Fruit fly (Drosophila melanogaster) whole organism, embryonic: Measurements from ENCODE around the gene qjt.

ENCODE experiments used
- BtbVII ChIP-seq: fragments of 200-800 bp; sonication (Bioruptor generic); optimal IDR thresholded peaks from 3 replicates; lab custom pipeline; 2017; ENCODE audit warnings: missing biosample characterization, mild to moderate bottlenecking, missing genetic modification characterization
- CG10654 ChIP-seq: fragments of 200-800 bp; sonication (Bioruptor generic); optimal IDR thresholded peaks from 2 replicates; lab custom pipeline; 2016; ENCODE audit warnings: missing biosample characterization, missing genetic modification characterization
- CG11504 ChIP-seq: fragments of 200-800 bp; sonication (Bioruptor generic); optimal IDR thresholded peaks from 3 replicates; lab custom pipeline; 2019; ENCODE audit warnings: missing biosample characterization, mild to moderate bottlenecking, missing genetic modification characterization, moderate library complexity
- CG13775 ChIP-seq: fragments of 200-800 bp; sonication (Bioruptor generic); optimal IDR thresholded peaks from 3 replicates; lab custom pipeline; 2017; ENCODE audit warnings: missing biosample characterization, mild to moderate bottlenecking, missing genetic modification characterization
- CG14860 ChIP-seq: fragments of 200-800 bp; sonication (Bioruptor generic); IDR thresholded peaks from 3 replicates; pipeline ENCODE4 v1.3.6; 2022; ENCODE audit warnings: missing biosample characterization, missing genetic modification characterization; ENCODE audit not compliant: partially characterized antibody
- CG16863 ChIP-seq: fragments of 200-800 bp; sonication (Bioruptor generic); optimal IDR thresholded peaks from 3 replicates; lab custom pipeline; 2016; ENCODE audit warnings: missing biosample characterization, missing genetic modification characterization
- CG18599 ChIP-seq: fragments of 200-800 bp; sonication (Bioruptor generic); optimal IDR thresholded peaks from 3 replicates; lab custom pipeline; 2017; ENCODE audit warnings: missing biosample characterization, missing genetic modification characterization, mild to moderate bottlenecking, moderate library complexity, missing genetic modification reagents
- CG18619 ChIP-seq: fragments of 200-800 bp; sonication (Bioruptor generic); optimal IDR thresholded peaks from 3 replicates; lab custom pipeline; 2017; ENCODE audit warnings: missing biosample characterization, mild to moderate bottlenecking, missing genetic modification characterization
- CG2129 ChIP-seq: fragments of 200-800 bp; sonication (Bioruptor generic); IDR thresholded peaks from 2 replicates; pipeline ENCODE4 v1.3.6; 2022; ENCODE audit warnings: missing biosample characterization, missing genetic modification characterization; ENCODE audit not compliant: partially characterized antibody
- CG31224 ChIP-seq: fragments of 200-800 bp; sonication (Bioruptor generic); IDR thresholded peaks from 2 replicates; pipeline ENCODE4 v1.3.6; 2022; ENCODE audit warnings: missing biosample characterization, missing genetic modification characterization
- CG7271 ChIP-seq: fragments of 200-800 bp; sonication (Bioruptor generic); optimal IDR thresholded peaks from 2 replicates; lab custom pipeline; 2018; ENCODE audit warnings: missing biosample characterization, mild to moderate bottlenecking, missing genetic modification characterization, moderate library complexity
- CG8281 ChIP-seq: fragments of 200-800 bp; sonication (Bioruptor generic); optimal IDR thresholded peaks from 2 replicates; lab custom pipeline; 2018; ENCODE audit warnings: missing biosample characterization, mild to moderate bottlenecking, missing genetic modification characterization, moderate library complexity
- CG9797 ChIP-seq: fragments of 200-800 bp; sonication (Bioruptor generic); optimal IDR thresholded peaks from 3 replicates; lab custom pipeline; 2018; ENCODE audit warnings: missing biosample characterization, mild to moderate bottlenecking, missing genetic modification characterization
- CoRest ChIP-seq: fragments of 200-800 bp; sonication (Bioruptor generic); optimal IDR thresholded peaks from 3 replicates; lab custom pipeline; 2018; ENCODE audit warnings: missing biosample characterization, mild to moderate bottlenecking, missing genetic modification characterization, moderate library complexity
- D19A ChIP-seq: fragments of 200-800 bp; optimal IDR thresholded peaks from 3 replicates; lab custom pipeline; 2019; ENCODE audit warnings: missing biosample characterization, mild to moderate bottlenecking, missing genetic modification characterization, moderate library complexity
- Ets97D ChIP-seq: fragments of 200-800 bp; sonication (Bioruptor generic); optimal IDR thresholded peaks from 3 replicates; lab custom pipeline; 2016; ENCODE audit warnings: missing biosample characterization, missing genetic modification characterization
- MESR4 ChIP-seq: fragments of 200-800 bp; sonication (Bioruptor generic); optimal IDR thresholded peaks from 2 replicates; lab custom pipeline; 2018; ENCODE audit warnings: missing biosample characterization, mild to moderate bottlenecking, missing genetic modification characterization, moderate library complexity
- Med ChIP-seq: fragments of 200-800 bp; sonication (Bioruptor generic); peaks from one replicate; lab custom pipeline; 2016; ENCODE audit warnings: missing biosample characterization, missing genetic modification characterization, mild to moderate bottlenecking, inconsistent platforms, moderate library complexity
- Meics ChIP-seq: fragments of 200-800 bp; sonication (Bioruptor generic); optimal IDR thresholded peaks from 2 replicates; lab custom pipeline; 2017; ENCODE audit warnings: missing biosample characterization, mild to moderate bottlenecking, missing genetic modification characterization
- Oli ChIP-seq: fragments of 200-800 bp; sonication (Bioruptor generic); optimal IDR thresholded peaks from 2 replicates; lab custom pipeline; 2018; ENCODE audit warnings: missing biosample characterization, mild to moderate bottlenecking, missing genetic modification characterization, moderate library complexity
- Rfx ChIP-seq: fragments of 200-800 bp; sonication (Bioruptor generic); IDR thresholded peaks from 2 replicates; pipeline ENCODE4 v1.3.6; 2022; ENCODE audit warnings: missing biosample characterization, missing genetic modification characterization
- Sox100B ChIP-seq: fragments of 200-800 bp; sonication (Bioruptor generic); optimal IDR thresholded peaks from 3 replicates; lab custom pipeline; 2018; ENCODE audit warnings: missing biosample characterization, mild to moderate bottlenecking, missing genetic modification characterization
- Spps ChIP-seq: fragments of 200-800 bp; sonication (Bioruptor generic); optimal IDR thresholded peaks from 2 replicates; lab custom pipeline; 2018; ENCODE audit warnings: missing biosample characterization, mild to moderate bottlenecking, missing genetic modification characterization
- Stat92E ChIP-seq, 3 experiments: fragments of >200 bp in 2 of 3; fragments of 200-800 bp in 1 of 3; sonication (Bioruptor generic) in 1 of 3; optimal IDR thresholded peaks; 2 replicates each; lab custom pipeline; 2017 to 2019; ENCODE audit warnings: missing biosample characterization in 3 of 3, missing genetic modification characterization in 3 of 3, mild to moderate bottlenecking in 1 of 3, moderate library complexity in 1 of 3
- Usf ChIP-seq: fragments of 200-800 bp; sonication (Bioruptor generic); optimal IDR thresholded peaks from 2 replicates; lab custom pipeline; 2017; ENCODE audit warnings: missing genotype, missing biosample characterization, missing genetic modification characterization
- Vsx1 ChIP-seq: fragments of 200-800 bp; sonication (Bioruptor generic); optimal IDR thresholded peaks from 2 replicates; lab custom pipeline; 2017; ENCODE audit warnings: missing biosample characterization, mild to moderate bottlenecking, missing genetic modification characterization, missing genetic modification reagents
- abd-A ChIP-seq: fragments of 200-800 bp; sonication (Bioruptor generic); optimal IDR thresholded peaks from 3 replicates; lab custom pipeline; 2019; ENCODE audit warnings: missing biosample characterization, mild to moderate bottlenecking, missing genetic modification characterization, moderate library complexity
- ac ChIP-seq: fragments of 200-800 bp; sonication (Bioruptor generic); optimal IDR thresholded peaks from 3 replicates; lab custom pipeline; 2017; ENCODE audit warnings: missing biosample characterization, mild to moderate bottlenecking, missing genetic modification characterization
- bab2 ChIP-seq: fragments of 200-800 bp; sonication (Bioruptor generic); optimal IDR thresholded peaks from 2 replicates; lab custom pipeline; 2016; ENCODE audit warnings: missing biosample characterization, missing genetic modification characterization
- cg ChIP-seq: fragments of 200-800 bp; sonication (Bioruptor generic); optimal IDR thresholded peaks from 3 replicates; lab custom pipeline; 2019; ENCODE audit warnings: missing biosample characterization, mild to moderate bottlenecking, missing genetic modification characterization, moderate library complexity
- chn ChIP-seq: fragments of 200-800 bp; sonication (Bioruptor generic); optimal IDR thresholded peaks from 2 replicates; lab custom pipeline; 2016; ENCODE audit warnings: missing biosample characterization, missing genetic modification characterization
- ci ChIP-seq: fragments of 200-800 bp; sonication (Bioruptor generic); IDR thresholded peaks from 3 replicates; pipeline ENCODE4 v1.3.6; 2022; ENCODE audit warnings: missing biosample characterization, missing genetic modification characterization
- crol ChIP-seq: fragments of 200-800 bp; sonication (Bioruptor generic); IDR thresholded peaks from 2 replicates; pipeline ENCODE4 v1.3.6; 2022; ENCODE audit warnings: missing biosample characterization, missing genetic modification characterization
- gem ChIP-seq: fragments of 200-800 bp; sonication (Bioruptor generic); optimal IDR thresholded peaks from 2 replicates; lab custom pipeline; 2019; ENCODE audit warnings: missing biosample characterization, mild to moderate bottlenecking, missing genetic modification characterization, moderate library complexity
- hbn ChIP-seq: fragments of 200-800 bp; sonication (Bioruptor generic); IDR thresholded peaks from 2 replicates; pipeline ENCODE4 v1.3.6; 2022; ENCODE audit warnings: missing biosample characterization, missing genetic modification characterization; ENCODE audit not compliant: partially characterized antibody
- hkb ChIP-seq, 2 experiments: fragments of 200-800 bp in 1 of 2; fragments of >200 bp in 1 of 2; sonication (Bioruptor generic) in 1 of 2; IDR thresholded peaks in 1 of 2; optimal IDR thresholded peaks in 1 of 2; 2 replicates each; pipeline versions ENCODE4 v1.3.6 to Lab custom; 2017 to 2022; ENCODE audit warnings: missing biosample characterization in 1 of 2, missing genetic modification characterization in 1 of 2
- ind ChIP-seq: fragments of 200-800 bp; sonication (Bioruptor generic); optimal IDR thresholded peaks from 3 replicates; lab custom pipeline; 2016; ENCODE audit warnings: missing biosample characterization, missing genetic modification characterization
- oc ChIP-seq: fragments of 200-800 bp; sonication (Bioruptor generic); optimal IDR thresholded peaks from 2 replicates; lab custom pipeline; 2018; ENCODE audit warnings: missing biosample characterization, mild to moderate bottlenecking, missing genetic modification characterization, moderate library complexity
- pan ChIP-seq, 4 experiments: fragments of >200 bp in 3 of 4; fragments of 200-800 bp in 1 of 4; sonication (Bioruptor generic) in 1 of 4; optimal IDR thresholded peaks in 3 of 4; IDR thresholded peaks in 1 of 4; 2 replicates each; pipeline versions ENCODE4 v1.3.6 to Lab custom; 2017 to 2022; ENCODE audit warnings: missing biosample characterization in 2 of 4, missing genetic modification characterization in 2 of 4, mixed read lengths in 1 of 4
- pho ChIP-seq: fragments of 200-800 bp; sonication (Bioruptor generic); optimal IDR thresholded peaks from 2 replicates; lab custom pipeline; 2016; ENCODE audit warnings: missing biosample characterization, missing genetic modification characterization
- psq ChIP-seq: fragments of 200-800 bp; sonication (Bioruptor generic); optimal IDR thresholded peaks from 2 replicates; lab custom pipeline; 2017; ENCODE audit warnings: missing biosample characterization, missing genetic modification characterization
- ranshi ChIP-seq: fragments of 200-800 bp; sonication (Bioruptor generic); IDR thresholded peaks from 2 replicates; pipeline ENCODE4 v1.3.6; 2022; ENCODE audit warnings: missing biosample characterization, missing genetic modification characterization
- row ChIP-seq: fragments of 200-800 bp; sonication (Bioruptor generic); IDR thresholded peaks from 3 replicates; pipeline ENCODE4 v1.3.6; 2022; ENCODE audit warnings: missing biosample characterization, missing genetic modification characterization
- sc ChIP-seq, 3 experiments: fragments of >200 bp in 2 of 3; fragments of 200-800 bp in 1 of 3; sonication (Bioruptor generic) in 1 of 3; optimal IDR thresholded peaks; 2 replicates in 2 of 3; 3 replicates in 1 of 3; lab custom pipeline; 2017; ENCODE audit warnings: mild to moderate bottlenecking in 1 of 3, missing biosample characterization in 1 of 3, missing genetic modification characterization in 1 of 3, missing genetic modification reagents in 1 of 3
- sens ChIP-seq: fragments of 200-800 bp; sonication (Bioruptor generic); peaks from one replicate; lab custom pipeline; 2016; ENCODE audit warnings: missing biosample characterization, missing genetic modification characterization
- sob ChIP-seq: fragments of 200-800 bp; sonication (Bioruptor generic); IDR thresholded peaks from 2 replicates; pipeline ENCODE4 v1.3.6; 2022; ENCODE audit warnings: missing biosample characterization, missing genetic modification characterization
- sug ChIP-seq: fragments of 200-800 bp; optimal IDR thresholded peaks from 2 replicates; lab custom pipeline; 2019; ENCODE audit warnings: missing biosample characterization, mild to moderate bottlenecking, missing genetic modification characterization, moderate library complexity
- zfh1 ChIP-seq: fragments of 200-800 bp; sonication (Bioruptor generic); IDR thresholded peaks from 3 replicates; pipeline ENCODE4 v1.3.6; 2022; ENCODE audit warnings: missing biosample characterization, missing genetic modification characterization

qjt gene

DNA sequence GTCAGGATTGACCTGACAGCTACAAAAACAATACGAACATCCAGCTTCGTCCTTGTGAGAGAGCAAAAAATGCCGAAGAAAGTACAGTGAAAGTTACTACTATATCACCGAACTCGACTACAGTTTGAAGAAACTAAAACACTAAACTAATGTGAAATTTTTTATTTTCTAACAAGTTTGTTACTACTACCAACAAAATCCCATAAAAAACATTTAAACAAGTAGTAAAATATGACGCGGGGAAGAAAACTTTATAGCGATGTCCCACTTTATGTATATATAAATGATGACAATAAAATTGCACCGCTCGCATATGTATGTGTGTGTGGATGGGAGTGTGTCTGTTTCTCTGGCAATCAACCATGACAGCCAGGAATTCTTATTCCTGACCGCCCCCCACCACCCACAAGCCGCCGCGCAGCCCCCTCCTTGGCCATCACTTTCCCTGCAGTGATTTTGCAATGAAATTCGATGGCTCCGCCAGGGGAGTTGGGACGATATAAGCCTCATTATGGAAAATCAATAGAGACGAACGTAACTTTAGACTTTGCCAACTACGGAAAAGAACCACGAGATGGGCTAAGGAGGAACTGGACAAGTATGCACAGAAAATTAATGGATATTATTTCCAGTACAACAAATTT is 17.4 kb upstream of the qjt start (continued):
- TF ChIP-seq ci (GFP tag; lab: Robert Waterston, UW), result no peak
- TF ChIP-seq CG18599 (GFP tag; lab: Kevin White, UChicago), result no peak
- TF ChIP-seq CG10654 (GFP tag; lab: Kevin White, UChicago), result no peak
- TF ChIP-seq hkb (optimal IDR thresholded peaks at IDR 0.05; lab: Kevin White, UChicago), result no peak
- TF ChIP-seq hkb (GFP tag; IDR thresholded peaks at IDR 0.05; lab: Robert Waterston, UW), result peak; percentile 18; the same call in 1 of the 2 replicates
- no peak for TF ChIP-seq hbn (GFP tag; lab: Robert Waterston, UW)
- peak; percentile 60 for TF ChIP-seq crol (GFP tag; lab: Robert Waterston, UW)
- TF ChIP-seq CG31224 (GFP tag; lab: Robert Waterston, UW), result no peak
- no peak for TF ChIP-seq ac (GFP tag; lab: Kevin White, UChicago)
- TF ChIP-seq D19A (tag; lab: Kevin White, UChicago), result no peak
- TF ChIP-seq gem (tag; lab: Kevin White, UChicago), result peak; percentile 12
- TF ChIP-seq Spps (tag; lab: Kevin White, UChicago), result no peak
- no peak for TF ChIP-seq CG11504 (tag; lab: Kevin White, UChicago)
- TF ChIP-seq pan (optimal IDR thresholded peaks at IDR 0.05; lab: Kevin White, UChicago), result no peak
- TF ChIP-seq pan (GFP tag; optimal IDR thresholded peaks at IDR 0.05 in 1 of 2, IDR thresholded peaks at IDR 0.05 in 1 of 2), result peak in 1 of 2 experiments; percentile 43
- no peak for TF ChIP-seq CG7271 (tag; lab: Kevin White, UChicago)
- no peak for TF ChIP-seq sob
- no peak for TF ChIP-seq chn (GFP tag; lab: Kevin White, UChicago)
- TF ChIP-seq Meics (GFP tag; lab: Kevin White, UChicago), result no peak
- peak; percentile 11 for TF ChIP-seq sens
- TF ChIP-seq CG8281 (tag; lab: Kevin White, UChicago), result no peak
- TF ChIP-seq Oli (tag; lab: Kevin White, UChicago), result no peak
- no peak for TF ChIP-seq CG2129 (GFP tag; lab: Robert Waterston, UW)

DNA sequence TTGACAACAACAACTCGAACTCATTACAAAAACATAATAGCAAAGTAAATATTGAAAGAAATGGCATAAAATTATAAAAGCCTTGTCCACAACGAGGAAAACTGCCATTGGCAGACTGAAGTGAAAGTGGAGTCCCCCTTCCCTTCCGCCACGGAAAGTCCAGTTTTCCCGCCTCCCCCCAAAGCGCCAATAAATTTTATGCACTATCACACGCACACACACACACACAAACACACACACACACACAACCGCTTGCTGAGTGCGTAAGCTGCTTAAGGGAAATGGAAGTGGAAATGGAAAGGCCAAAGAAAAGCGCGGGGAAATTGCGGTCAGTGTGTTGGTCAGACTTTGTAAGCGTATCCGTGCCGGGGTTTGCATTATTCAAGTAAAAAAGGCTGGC is 16.4 kb upstream of the qjt start:
- no peak for TF ChIP-seq zfh1 (GFP tag; lab: Robert Waterston, UW)
- TF ChIP-seq CG18619 (GFP tag; lab: Kevin White, UChicago), result no peak
- no peak for TF ChIP-seq Rfx (GFP tag; lab: Robert Waterston, UW)
- TF ChIP-seq CG13775 (GFP tag; lab: Kevin White, UChicago), result no peak
- no peak for TF ChIP-seq Usf
- TF ChIP-seq row, result no peak
- no peak for TF ChIP-seq sc (optimal IDR thresholded peaks at IDR 0.05; lab: Kevin White, UChicago)
- no peak for TF ChIP-seq sc (GFP tag; optimal IDR thresholded peaks at IDR 0.05; lab: Kevin White, UChicago)
- TF ChIP-seq pho, result no peak
- TF ChIP-seq MESR4, result no peak
- TF ChIP-seq Stat92E (GFP tag; optimal IDR thresholded peaks at IDR 0.05; lab: Kevin White, UChicago), result no peak
- no peak for TF ChIP-seq CoRest (tag; lab: Kevin White, UChicago)
- TF ChIP-seq sug (tag; lab: Kevin White, UChicago), result no peak
- TF ChIP-seq ranshi (GFP tag; lab: Robert Waterston, UW), result no peak
- no peak for TF ChIP-seq CG9797 (GFP tag; lab: Kevin White, UChicago)
- TF ChIP-seq CG16863 (GFP tag; lab: Kevin White, UChicago), result no peak
- TF ChIP-seq Sox100B (GFP tag; lab: Kevin White, UChicago), result no peak
- no peak for TF ChIP-seq bab2 (GFP tag; lab: Kevin White, UChicago)
- TF ChIP-seq Vsx1 (GFP tag; lab: Kevin White, UChicago), result no peak
- no peak for TF ChIP-seq ind (GFP tag; lab: Kevin White, UChicago)
- TF ChIP-seq CG14860 (GFP tag; lab: Robert Waterston, UW), result no peak
- TF ChIP-seq Med (GFP tag; lab: Kevin White, UChicago), result peak; percentile 55
- TF ChIP-seq Ets97D (GFP tag; lab: Kevin White, UChicago), result no peak
- peak; percentile 57 for TF ChIP-seq abd-A (tag; lab: Kevin White, UChicago)
- TF ChIP-seq BtbVII (GFP tag; lab: Kevin White, UChicago), result no peak
- TF ChIP-seq cg, result peak; percentile 43
- TF ChIP-seq oc (tag; lab: Kevin White, UChicago), result peak; percentile 15
- TF ChIP-seq psq (GFP tag; lab: Kevin White, UChicago), result no peak
